Worm (Caenorhabditis elegans): ENCODE measurements around the gene K02F3.9.

Gene K02F3.9

DNA sequence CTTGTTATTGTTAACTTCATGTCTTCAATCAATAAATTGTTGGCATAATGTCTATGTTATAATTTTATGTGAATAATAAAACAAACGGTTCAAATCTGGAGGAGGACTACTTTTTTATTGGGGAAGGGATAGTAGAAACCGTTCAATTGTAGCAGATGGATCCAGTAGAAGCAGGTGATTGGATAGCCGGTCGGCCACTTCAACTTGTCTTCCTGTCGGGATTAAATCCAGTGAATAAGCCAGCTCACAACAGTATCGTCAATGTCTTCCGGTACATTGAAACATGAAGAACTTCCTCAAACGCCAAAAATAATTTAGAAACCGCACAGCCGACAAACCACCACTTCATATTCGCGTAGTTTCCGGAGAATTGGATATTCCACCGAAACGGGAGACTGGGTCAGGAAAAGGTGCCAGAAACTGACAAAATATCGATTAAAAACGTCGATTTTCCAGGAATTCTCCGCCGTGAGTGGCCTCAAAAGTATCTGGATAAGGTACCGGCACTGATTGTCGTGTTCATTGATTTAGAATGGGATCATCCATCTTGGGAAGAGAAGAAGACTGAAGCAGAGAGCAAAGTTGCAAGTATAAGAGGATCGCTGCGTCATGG, 46.1 kb downstream of the K02F3.9 start, which contains the start of gene trpp-11:
Gene trpp-11, plus strand, starts transcription at position 153 of the 613 bp plus-strand sequence.
- TF ChIP-seq ztf-23 (GFP tag; IDR thresholded peaks at IDR 0.05), result no peak
- TF ChIP-seq flt-1 (GFP tag; IDR thresholded peaks at IDR 0.05), result no peak
- no peak for TF ChIP-seq T22C8.4 (GFP tag; IDR thresholded peaks at IDR 0.05)
- no peak for TF ChIP-seq cog-1 (tag; optimal IDR thresholded peaks at IDR 0.05)
- no peak for TF ChIP-seq ztf-29 (GFP tag; IDR thresholded peaks at IDR 0.05)
- no peak for TF ChIP-seq ref-1 (GFP tag; conservative IDR thresholded peaks at IDR 0.05)
- no peak for TF ChIP-seq tab-1 (GFP tag; IDR thresholded peaks at IDR 0.05)
- TF ChIP-seq med-1 (GFP tag; optimal IDR thresholded peaks at IDR 0.05; ENCODE audit: insufficient read depth), result no peak
- TF ChIP-seq klf-2 (GFP tag; conservative IDR thresholded peaks at IDR 0.05), result no peak

DNA sequence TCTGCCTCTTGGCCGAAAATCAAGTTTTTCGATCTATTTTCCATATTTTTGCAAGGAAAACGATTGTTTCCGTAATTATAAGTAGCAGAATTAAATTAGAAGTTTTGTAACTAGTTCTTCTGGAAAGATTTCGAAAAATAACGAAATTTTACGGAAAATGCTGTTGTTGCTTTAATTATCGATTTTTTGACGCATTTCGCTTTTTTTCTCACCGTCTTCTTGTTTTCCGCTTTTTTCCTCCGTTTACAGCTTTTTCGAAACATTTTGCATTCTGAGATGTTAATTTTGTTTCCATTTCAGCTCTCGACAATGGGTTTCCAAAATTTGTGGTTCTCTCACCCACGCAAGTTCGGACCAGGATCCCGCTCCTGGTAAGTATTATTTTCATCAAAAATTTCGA, 47.2 kb downstream of the K02F3.9 start, which contains the start of gene rps-29:
Gene rps-29, plus strand, starts transcription at position 301 of the 400 bp plus-strand sequence.
- TF ChIP-seq tab-1 (GFP tag; IDR thresholded peaks at IDR 0.05) (no peak), med-1 (GFP tag; optimal IDR thresholded peaks at IDR 0.05; ENCODE audit: insufficient read depth) (no peak), cog-1 (tag; optimal IDR thresholded peaks at IDR 0.05) (no peak), flt-1 (GFP tag; IDR thresholded peaks at IDR 0.05) (no peak), ztf-23 (GFP tag; IDR thresholded peaks at IDR 0.05) (no peak), ref-1 (GFP tag; conservative IDR thresholded peaks at IDR 0.05) (no peak), klf-2 (GFP tag; conservative IDR thresholded peaks at IDR 0.05) (no peak), T22C8.4 (GFP tag; IDR thresholded peaks at IDR 0.05) (peak; percentile 71)

DNA sequence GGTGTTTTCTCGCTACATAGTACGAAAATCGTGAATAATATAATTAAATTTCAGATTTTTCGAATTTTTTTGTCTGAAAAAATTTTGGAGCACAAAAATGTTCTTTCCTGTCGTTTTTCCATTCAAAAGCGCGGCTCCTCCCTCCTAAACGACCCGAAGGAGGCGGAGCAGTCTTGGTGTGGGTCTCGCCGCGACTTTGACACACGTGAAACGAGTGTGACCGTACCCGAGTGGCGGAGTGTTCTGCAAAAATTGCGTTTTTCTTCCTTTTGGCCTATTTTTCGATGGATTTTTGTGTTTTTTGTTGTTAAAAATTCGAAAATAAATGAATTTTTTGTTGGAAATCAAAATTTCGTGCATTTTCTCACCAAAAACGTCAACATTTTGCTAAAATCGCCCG, 47.6 kb downstream of the K02F3.9 start, which contains the start of gene snt-2:
Gene snt-2, minus strand, starts transcription at position 139 of the 400 bp plus-strand sequence.
- no peak for TF ChIP-seq cog-1 (tag; optimal IDR thresholded peaks at IDR 0.05)
- TF ChIP-seq med-1 (GFP tag; optimal IDR thresholded peaks at IDR 0.05; ENCODE audit: insufficient read depth), result no peak
- TF ChIP-seq flt-1 (GFP tag; IDR thresholded peaks at IDR 0.05), result 0 out of 2 replicates have a peak, but pooled peaks have one; percentile 41

DNA sequence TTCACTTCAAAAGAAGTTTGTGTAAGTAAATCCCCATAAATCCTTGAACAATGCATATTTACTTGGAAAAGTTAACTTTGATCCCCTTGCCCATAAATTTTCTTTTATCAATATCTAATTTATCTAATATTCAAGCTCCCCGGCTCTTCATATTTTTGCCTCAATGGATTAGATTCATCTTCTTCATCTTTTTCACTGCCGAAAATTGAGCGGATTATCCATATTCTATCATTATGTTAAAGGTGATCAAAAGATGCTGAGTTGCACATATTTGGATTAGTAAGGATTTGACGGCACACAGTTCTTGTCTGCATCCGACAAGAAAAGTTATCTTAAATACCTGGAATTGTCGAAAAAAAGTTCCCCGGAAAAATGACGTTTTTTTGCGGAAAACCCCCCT, 50.6 kb downstream of the K02F3.9 start:
- TF ChIP-seq ref-1 (GFP tag; conservative IDR thresholded peaks at IDR 0.05) (no peak), cog-1 (tag; optimal IDR thresholded peaks at IDR 0.05) (no peak), ztf-29 (GFP tag; IDR thresholded peaks at IDR 0.05) (no peak), med-1 (GFP tag; optimal IDR thresholded peaks at IDR 0.05; ENCODE audit: insufficient read depth) (no peak), ztf-23 (GFP tag; IDR thresholded peaks at IDR 0.05) (no peak), tab-1 (GFP tag; IDR thresholded peaks at IDR 0.05) (no peak), flt-1 (GFP tag; IDR thresholded peaks at IDR 0.05) (no peak), T22C8.4 (GFP tag; IDR thresholded peaks at IDR 0.05) (no peak), klf-2 (GFP tag; conservative IDR thresholded peaks at IDR 0.05) (no peak)

All from whole organism, midembryonic.